Fruit fly (Drosophila melanogaster) whole organism, pupa: ENCODE measurements around the gene CG14309.

ENCODE experiments used
- CG10348 ChIP-seq: fragments of 200-800 bp; sonication (Bioruptor generic); IDR thresholded peaks from 2 replicates; pipeline ENCODE4 v1.3.6; 2022; ENCODE audit warnings: missing biosample characterization, missing genetic modification characterization
- CG12605 ChIP-seq: fragments of 200-800 bp; sonication (Bioruptor generic); IDR thresholded peaks from 2 replicates; pipeline ENCODE4 v1.3.6; 2022; ENCODE audit warnings: missing biosample characterization, missing genetic modification characterization
- CG13204 ChIP-seq: fragments of 200-800 bp; sonication (Bioruptor generic); optimal IDR thresholded peaks from 2 replicates; lab custom pipeline; 2018; ENCODE audit warnings: missing biosample characterization, mild to moderate bottlenecking, missing genetic modification characterization, moderate library complexity
- CG14655 ChIP-seq: fragments of 200-800 bp; sonication (Bioruptor generic); optimal IDR thresholded peaks from 3 replicates; lab custom pipeline; 2017; ENCODE audit warnings: mild to moderate bottlenecking, missing biosample characterization, missing genetic modification reagents, missing genetic modification characterization
- CG15710 ChIP-seq: fragments of 200-800 bp; sonication (Bioruptor generic); optimal IDR thresholded peaks from 2 replicates; lab custom pipeline; 2018; ENCODE audit warnings: missing biosample characterization, mild to moderate bottlenecking, missing genetic modification characterization, moderate library complexity
- CG17806 ChIP-seq: fragments of 200-800 bp; sonication (Bioruptor generic); optimal IDR thresholded peaks from 2 replicates; lab custom pipeline; 2018; ENCODE audit warnings: missing biosample characterization, mild to moderate bottlenecking, missing genetic modification characterization, moderate library complexity
- CG32121 ChIP-seq: fragments of 200-800 bp; sonication (Bioruptor generic); IDR thresholded peaks from 2 replicates; pipeline ENCODE4 v1.3.6; 2022; ENCODE audit warnings: missing biosample characterization, missing genetic modification characterization
- CG34367 ChIP-seq: fragments of 200-800 bp; sonication (Bioruptor generic); optimal IDR thresholded peaks from 2 replicates; lab custom pipeline; 2018; ENCODE audit warnings: missing biosample characterization, mild to moderate bottlenecking, missing genetic modification characterization
- CG4496 ChIP-seq: fragments of 200-800 bp; sonication (Bioruptor generic); IDR thresholded peaks from 3 replicates; pipeline ENCODE4 v1.3.6; 2022; ENCODE audit warnings: missing biosample characterization, missing genetic modification characterization
- CG8159 ChIP-seq: fragments of 200-800 bp; sonication (Bioruptor generic); optimal IDR thresholded peaks from 3 replicates; lab custom pipeline; 2018; ENCODE audit warnings: missing biosample characterization, mild to moderate bottlenecking, missing genetic modification characterization, moderate library complexity
- CG8301 ChIP-seq: fragments of 200-800 bp; sonication (Bioruptor generic); optimal IDR thresholded peaks from 2 replicates; lab custom pipeline; 2018; ENCODE audit warnings: missing biosample characterization, mild to moderate bottlenecking, missing genetic modification characterization
- CG9948 ChIP-seq: fragments of 200-800 bp; sonication (Bioruptor generic); optimal IDR thresholded peaks from 2 replicates; lab custom pipeline; 2018; ENCODE audit warnings: missing biosample characterization, mild to moderate bottlenecking, missing genetic modification characterization, moderate library complexity
- D1 ChIP-seq: fragments of 200-800 bp; sonication (Bioruptor generic); optimal IDR thresholded peaks from 2 replicates; lab custom pipeline; 2018; ENCODE audit warnings: missing biosample characterization, mild to moderate bottlenecking, missing genetic modification characterization, moderate library complexity
- EcR ChIP-seq: fragments of 200-800 bp; sonication (Bioruptor generic); optimal IDR thresholded peaks from 3 replicates; lab custom pipeline; 2019; ENCODE audit warnings: missing biosample characterization, missing genetic modification characterization, mild to moderate bottlenecking, moderate library complexity, missing genetic modification reagents
- Ets98B ChIP-seq: fragments of 200-800 bp; sonication (Bioruptor generic); IDR thresholded peaks from 2 replicates; pipeline ENCODE4 v1.3.6; 2022; ENCODE audit warnings: missing biosample characterization, missing genetic modification characterization
- Pif1A ChIP-seq: fragments of 200-800 bp; sonication (Bioruptor generic); optimal IDR thresholded peaks from 3 replicates; lab custom pipeline; 2016; ENCODE audit warnings: missing biosample characterization, missing genetic modification characterization
- Pif1B ChIP-seq: fragments of 200-800 bp; sonication (Bioruptor generic); optimal IDR thresholded peaks from 3 replicates; lab custom pipeline; 2016; ENCODE audit warnings: missing biosample characterization, missing genetic modification characterization
- Snoo ChIP-seq: fragments of 200-800 bp; sonication (Bioruptor generic); optimal IDR thresholded peaks from 3 replicates; lab custom pipeline; 2017; ENCODE audit warnings: missing biosample characterization, mild to moderate bottlenecking, missing genetic modification characterization, inconsistent platforms
- fd96Ca ChIP-seq: fragments of 200-800 bp; sonication (Bioruptor generic); IDR thresholded peaks from 3 replicates; pipeline ENCODE4 v1.3.6; 2022; ENCODE audit warnings: missing biosample characterization, missing genetic modification characterization
- gl ChIP-seq: fragments of 200-800 bp; sonication (Bioruptor generic); optimal IDR thresholded peaks from 2 replicates; lab custom pipeline; 2018; ENCODE audit warnings: missing biosample characterization, mild to moderate bottlenecking, missing genetic modification characterization
- rn ChIP-seq: fragments of 200-800 bp; sonication (Bioruptor generic); IDR thresholded peaks from 2 replicates; pipeline ENCODE4 v1.3.6; 2022; ENCODE audit warnings: missing biosample characterization, missing genetic modification characterization

CG14309 gene

DNA sequence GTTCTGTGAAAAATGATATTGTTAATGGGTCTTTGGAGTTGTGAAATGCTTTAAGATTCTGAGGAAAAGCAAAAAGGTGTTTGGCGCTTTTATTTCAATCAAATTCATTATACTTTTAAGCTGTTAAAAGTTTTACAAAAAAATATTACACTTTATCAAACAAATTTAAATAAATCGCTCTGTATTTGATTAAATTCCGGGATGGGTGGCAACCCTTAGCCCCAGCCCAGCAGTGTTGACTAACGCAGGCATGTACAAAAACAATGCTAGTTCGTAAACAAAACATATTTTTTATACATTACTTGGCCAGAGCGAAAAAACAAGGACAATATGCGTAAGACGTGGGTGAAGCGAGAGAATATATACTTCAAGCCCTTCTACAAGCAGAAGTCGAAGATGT lies 19.8 kb upstream of the CG14309 start, which contains the start of gene CG7685:
Gene CG7685 (plus strand): TSS at position 228 of the 400 bp plus-strand sequence.
- TF ChIP-seq Pif1B (peak; percentile 63), Ets98B (GFP tag; lab: Robert Waterston, UW) (peak; percentile 58; the same call in 1 of the 2 replicates), CG10348 (GFP tag; lab: Robert Waterston, UW) (no peak), CG34367 (tag; lab: Kevin White, UChicago) (peak; percentile 17), CG12605 (GFP tag; lab: Robert Waterston, UW) (no peak), fd96Ca (GFP tag; lab: Robert Waterston, UW) (peak; percentile 40; the same call in 1 of the 3 replicates), CG8159 (tag; lab: Kevin White, UChicago) (peak; percentile 52), rn (no peak), Snoo (tag; lab: Kevin White, UChicago) (peak; percentile 63), CG14655 (no peak), CG8301 (peak; percentile 28), Pif1A (no peak), CG32121 (GFP tag; lab: Robert Waterston, UW) (peak; percentile 66; the same call in 1 of the 2 replicates), EcR (no peak), CG4496 (peak; percentile 68), D1 (tag; lab: Kevin White, UChicago) (no peak), CG13204 (GFP tag; lab: Kevin White, UChicago) (no peak), gl (tag; lab: Kevin White, UChicago) (peak; percentile 2), CG17806 (tag; lab: Kevin White, UChicago) (peak; percentile 54), CG9948 (peak; percentile 7), CG15710 (tag; lab: Kevin White, UChicago) (peak; percentile 62)

DNA sequence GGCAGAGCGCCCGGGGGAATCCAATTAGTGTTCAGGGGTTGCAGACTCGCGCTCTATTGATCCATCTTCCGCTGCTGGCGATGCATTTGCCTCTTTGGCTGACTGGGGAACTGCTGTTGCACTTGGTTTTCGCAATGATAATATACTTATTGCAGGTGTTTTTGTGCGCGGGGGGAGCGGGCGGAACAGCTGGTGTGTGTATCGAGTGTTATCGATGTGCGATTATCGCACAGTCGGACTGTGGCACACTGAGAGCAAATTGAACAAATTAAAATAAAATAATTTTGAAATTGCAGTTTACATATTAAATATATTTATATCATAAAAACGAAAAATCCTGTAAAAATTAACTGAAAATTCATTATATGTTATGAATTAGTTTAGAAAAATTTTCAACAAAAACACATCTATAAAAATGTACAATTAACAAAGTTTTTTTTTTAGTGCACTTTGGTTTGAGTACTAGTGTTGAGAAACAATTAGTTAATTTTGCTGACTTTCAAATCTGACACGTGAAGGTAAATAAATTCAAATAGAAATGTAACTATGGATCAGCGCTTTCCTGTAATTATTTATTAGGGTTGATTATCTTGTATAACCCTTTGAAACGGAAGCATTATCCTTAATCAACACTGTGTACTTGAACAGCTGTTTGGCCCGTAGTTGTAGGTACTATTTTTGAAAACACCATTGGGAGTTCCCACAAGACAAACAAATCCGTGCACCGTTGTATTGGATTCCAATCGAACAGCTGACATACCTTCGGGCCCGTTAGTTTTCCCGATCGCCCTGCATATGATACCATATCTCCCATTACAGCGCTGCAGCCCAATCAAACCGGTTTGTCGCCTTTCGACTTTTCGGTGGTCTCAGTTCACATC lies 17.9 kb upstream of the CG14309 start, which contains the start of the genes Wdr37 and koko:
Gene Wdr37 (minus strand): TSS at position 168 of the 881 bp plus-strand sequence.
Gene koko (plus strand): TSS at position 478 of the 881 bp plus-strand sequence.
- TF ChIP-seq Pif1A (peak; percentile 84), CG34367 (tag; lab: Kevin White, UChicago) (peak; percentile 92), CG14655 (peak; percentile 94), CG17806 (tag; lab: Kevin White, UChicago) (peak; percentile 97), CG8159 (tag; lab: Kevin White, UChicago) (peak; percentile 98), CG32121 (GFP tag; lab: Robert Waterston, UW) (peak; percentile 98), CG12605 (GFP tag; lab: Robert Waterston, UW) (peak; percentile 98), fd96Ca (GFP tag; lab: Robert Waterston, UW) (peak; percentile 92), Pif1B (peak; percentile 91), Ets98B (GFP tag; lab: Robert Waterston, UW) (peak; percentile 94), EcR (peak; percentile 18), CG13204 (GFP tag; lab: Kevin White, UChicago) (no peak), Snoo (tag; lab: Kevin White, UChicago) (peak; percentile 94), CG10348 (GFP tag; lab: Robert Waterston, UW) (peak; percentile 85), CG15710 (tag; lab: Kevin White, UChicago) (peak; percentile 98), rn (peak; percentile 95), CG8301 (peak; percentile 92), CG4496 (peak; percentile 94), D1 (tag; lab: Kevin White, UChicago) (no peak), gl (tag; lab: Kevin White, UChicago) (peak; percentile 62), CG9948 (peak; percentile 96)

DNA sequence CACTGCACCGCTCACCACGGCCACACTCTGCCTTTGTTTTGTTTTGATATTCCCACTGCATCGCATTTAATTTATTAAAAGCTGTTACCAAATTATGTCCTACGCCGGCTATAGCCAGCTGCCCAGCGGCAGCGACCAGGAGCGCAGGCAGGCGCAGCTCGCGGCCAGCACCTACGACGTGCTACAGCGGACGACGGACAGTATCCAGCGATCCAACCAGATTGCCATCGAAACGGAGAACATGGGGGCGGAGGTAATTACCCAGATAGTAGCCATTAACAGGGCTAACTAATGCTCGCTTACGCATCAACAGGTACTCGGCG lies 14.8 kb upstream of the CG14309 start:
- TF ChIP-seq CG9948 (no peak), fd96Ca (GFP tag; lab: Robert Waterston, UW) (no peak), CG15710 (tag; lab: Kevin White, UChicago) (no peak), Snoo (tag; lab: Kevin White, UChicago) (no peak), CG4496 (0 out of 3 replicates have a peak, but pooled peaks have one; percentile 21), CG12605 (GFP tag; lab: Robert Waterston, UW) (no peak), CG14655 (no peak), gl (tag; lab: Kevin White, UChicago) (no peak)
- TF ChIP-seq, all 21 proteins: peak for 1

DNA sequence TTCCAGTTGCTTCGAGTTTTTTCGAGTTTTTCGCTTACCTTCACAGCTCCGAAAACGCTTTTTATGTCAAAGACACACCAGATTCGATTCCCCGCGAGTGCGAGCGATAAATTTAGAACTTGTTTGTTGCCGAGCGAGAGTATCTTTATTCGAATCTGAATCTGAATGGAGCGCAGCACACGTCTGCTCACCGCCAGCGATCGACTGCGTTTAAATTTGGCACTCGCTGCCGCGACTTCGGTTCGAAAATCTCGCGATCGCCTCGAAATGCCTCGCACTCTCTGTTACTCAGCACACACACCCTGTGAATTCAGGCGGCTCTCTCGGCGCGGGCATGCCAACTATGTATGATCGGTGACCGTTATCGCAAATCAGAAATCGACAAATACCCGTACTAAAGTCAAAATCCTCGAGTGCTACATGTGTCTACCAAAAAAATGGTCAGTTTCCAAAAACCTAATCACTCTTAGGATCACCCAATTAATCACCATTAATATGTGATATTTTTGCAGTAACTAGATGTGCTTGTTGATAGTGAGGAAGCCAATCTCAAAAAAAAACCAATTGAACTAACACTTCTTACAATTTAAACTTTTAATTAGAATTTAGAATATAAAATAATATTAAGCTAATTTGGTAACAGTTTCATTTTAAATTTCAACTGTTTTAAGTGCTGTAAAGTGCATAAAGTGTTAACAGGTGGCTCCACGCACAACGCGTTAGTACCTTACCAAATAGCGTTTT lies 14.3 kb upstream of the CG14309 start, which contains the start of gene Vha100-2:
Gene Vha100-2 (minus strand): TSS at position 216 of the 744 bp plus-strand sequence.
- TF ChIP-seq gl (tag; lab: Kevin White, UChicago), result no peak
- peak; percentile 51; the same call in 1 of the 2 replicates for TF ChIP-seq CG12605 (GFP tag; lab: Robert Waterston, UW)
- peak; percentile 5 for TF ChIP-seq CG8159 (tag; lab: Kevin White, UChicago)
- no peak for TF ChIP-seq CG15710 (tag; lab: Kevin White, UChicago)
- TF ChIP-seq Snoo (tag; lab: Kevin White, UChicago), result no peak
- TF ChIP-seq D1 (tag; lab: Kevin White, UChicago), result no peak
- no peak for TF ChIP-seq rn
- no peak for TF ChIP-seq CG9948
- peak; percentile 49 for TF ChIP-seq CG32121 (GFP tag; lab: Robert Waterston, UW)
- TF ChIP-seq EcR, result no peak
- TF ChIP-seq Pif1B, result no peak
- peak; percentile 70; the same call in 2 of the 3 replicates for TF ChIP-seq CG4496
- TF ChIP-seq CG13204 (GFP tag; lab: Kevin White, UChicago), result no peak
- no peak for TF ChIP-seq CG34367 (tag; lab: Kevin White, UChicago)
- no peak for TF ChIP-seq Pif1A
- TF ChIP-seq fd96Ca (GFP tag; lab: Robert Waterston, UW), result peak; percentile 29; the same call in 1 of the 3 replicates
- no peak for TF ChIP-seq CG8301
- peak; percentile 38 for TF ChIP-seq CG14655
- TF ChIP-seq Ets98B (GFP tag; lab: Robert Waterston, UW), result peak; percentile 73
- no peak for TF ChIP-seq CG10348 (GFP tag; lab: Robert Waterston, UW)
- no peak for TF ChIP-seq CG17806 (tag; lab: Kevin White, UChicago)
